Fruit fly (Drosophila melanogaster) Kc167 (cell line): Measurements from ENCODE around the gene CG9664.

Experiments used
- Myc ChIP-seq: fragments of >200 bp; optimal IDR thresholded peaks from 2 replicates; lab custom pipeline; 2017; ENCODE audit warnings: missing external identifiers
- Sin3A ChIP-seq: fragments of >200 bp; optimal IDR thresholded peaks from 2 replicates; lab custom pipeline; 2018; ENCODE audit warnings: missing external identifiers
- h ChIP-seq: fragments of >200 bp; optimal IDR thresholded peaks from 3 replicates; lab custom pipeline; 2018; ENCODE audit warnings: missing external identifiers
- insv ChIP-seq: fragments of >200 bp; optimal IDR thresholded peaks from 3 replicates; lab custom pipeline; 2018; ENCODE audit warnings: missing external identifiers
- psq ChIP-seq: fragments of >200 bp; optimal IDR thresholded peaks from 2 replicates; lab custom pipeline; 2017; ENCODE audit warnings: missing external identifiers
- ttk ChIP-seq: sonication (Bioruptor generic); optimal IDR thresholded peaks from 2 replicates; lab custom pipeline; 2017; ENCODE audit warnings: missing external identifiers

The CG9664 gene

dm6 chr2L:3294572-3294971 lies at the start of gene CG9664:
Gene CG9664 (minus strand): TSS chr2L:3294706.
- TF ChIP-seq Myc: no peak
- no peak for TF ChIP-seq psq (lab: Kevin White, UChicago)
- no peak for TF ChIP-seq insv
- no peak for TF ChIP-seq h
- no peak for TF ChIP-seq Sin3A (lab: Kevin White, UChicago)
- no peak for TF ChIP-seq ttk

DNA sequence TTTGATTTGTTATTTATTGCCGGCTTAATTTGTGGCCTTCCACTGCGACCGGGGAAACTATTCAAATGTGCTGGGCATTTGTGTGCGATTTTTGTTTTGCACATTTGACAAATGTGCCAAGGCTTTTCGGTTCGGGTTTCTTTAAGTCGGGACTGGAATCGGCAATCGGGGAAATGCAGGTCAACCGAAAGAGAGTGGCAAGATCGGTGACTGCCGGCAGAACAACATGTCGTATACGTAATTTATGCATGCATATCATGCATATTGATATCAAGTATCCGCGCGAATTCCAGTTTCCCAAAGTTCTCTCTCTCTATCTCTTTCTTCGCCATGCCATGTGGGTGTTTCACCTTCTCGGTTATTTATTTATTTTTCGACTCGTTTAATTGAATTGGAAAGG lies 47.9 kb upstream of the CG9664 start:
- TF ChIP-seq Sin3A (lab: Kevin White, UChicago): no peak
- no peak for TF ChIP-seq psq (lab: Kevin White, UChicago)
- TF ChIP-seq ttk: no peak
- no peak for TF ChIP-seq Myc
- TF ChIP-seq h: no peak
- no peak for TF ChIP-seq insv

- no peak for TF ChIP-seq Sin3A (lab: Kevin White, UChicago)
- no peak for TF ChIP-seq insv
- TF ChIP-seq psq (lab: Kevin White, UChicago): no peak
- no peak for TF ChIP-seq ttk
- TF ChIP-seq Myc: no peak
- no peak for TF ChIP-seq h
Observed at dm6 chr2L:3341231-3341935, 46.9 kb upstream of the CG9664 start.

DNA sequence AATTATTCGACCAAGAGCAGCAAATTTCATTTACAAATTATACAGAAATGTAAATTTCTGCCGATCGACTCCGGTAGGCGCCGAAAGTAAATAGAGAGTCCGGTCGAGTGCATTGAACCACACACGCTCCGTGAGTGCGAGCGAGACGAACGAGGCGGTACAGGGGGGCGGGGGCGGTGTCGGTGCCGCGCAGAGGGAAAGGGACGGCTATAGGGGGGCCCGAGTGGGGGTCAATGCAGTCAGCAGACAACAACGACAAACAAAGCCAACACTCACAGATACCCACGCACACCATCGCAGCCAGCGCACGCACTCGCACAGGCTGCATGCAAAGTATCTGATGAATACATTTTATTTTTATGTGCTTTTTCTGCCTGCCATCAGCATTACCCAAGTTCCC lies 44.9 kb upstream of the CG9664 start:
- no peak for TF ChIP-seq psq (lab: Kevin White, UChicago)
- no peak for TF ChIP-seq Myc
- no peak for TF ChIP-seq Sin3A (lab: Kevin White, UChicago)
- TF ChIP-seq h: no peak
- TF ChIP-seq insv: no peak
- no peak for TF ChIP-seq ttk

DNA sequence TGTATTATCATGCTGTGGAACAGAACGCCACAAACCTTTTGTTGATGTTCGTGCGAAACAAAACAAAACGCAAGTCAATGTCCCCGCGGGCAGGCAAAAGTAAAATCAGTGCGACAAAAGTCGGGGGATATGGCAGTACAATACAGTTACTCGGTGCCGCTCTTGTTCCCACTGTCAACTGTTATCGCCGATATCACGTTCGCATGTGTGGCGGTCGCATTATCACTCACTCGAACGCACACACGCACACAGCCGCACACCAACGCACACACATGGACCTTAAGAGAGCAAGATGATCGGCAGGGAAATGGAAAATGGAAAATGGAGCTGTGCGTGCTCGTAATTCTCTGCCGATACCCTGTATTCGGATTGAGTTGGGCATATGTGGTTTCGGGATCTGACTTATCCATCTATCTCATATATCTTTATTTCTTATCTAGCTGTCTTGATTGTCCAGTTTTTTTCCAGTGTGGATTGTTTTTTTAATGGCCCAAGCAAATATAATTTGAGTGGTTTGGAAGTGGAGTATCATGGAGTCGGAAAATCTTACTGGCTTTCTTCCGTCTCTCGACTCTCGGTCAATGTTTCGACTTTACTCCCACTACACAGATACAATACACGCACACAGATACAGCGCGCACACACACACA lies 44.2 kb upstream of the CG9664 start:
- TF ChIP-seq psq (lab: Kevin White, UChicago) (no peak), ttk (no peak), Sin3A (lab: Kevin White, UChicago) (no peak), insv (no peak), Myc (no peak), h (no peak)

DNA sequence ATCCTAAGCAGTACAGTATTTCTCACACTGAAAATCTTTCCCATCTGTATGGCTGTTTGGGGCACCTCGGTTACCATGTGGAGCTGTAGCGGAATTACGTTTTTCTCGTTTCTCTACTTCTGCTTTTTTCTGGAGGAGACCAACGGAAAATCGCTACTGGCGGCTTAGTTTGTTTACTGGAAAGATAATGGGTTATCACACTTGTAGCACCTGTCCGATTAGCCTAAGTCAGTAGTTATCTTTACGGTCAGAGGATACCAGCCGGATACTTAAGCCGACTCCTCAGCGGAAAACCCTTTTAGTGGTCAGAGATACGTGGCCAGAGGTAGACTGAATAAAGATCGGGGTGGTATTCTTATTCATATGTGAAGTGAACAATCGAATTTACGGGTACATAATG lies 38.0 kb upstream of the CG9664 start, which contains the start of gene CG15408:
Gene CG15408, plus strand, starts transcription at position 301 of the 400 bp plus-strand sequence.
- no peak for TF ChIP-seq Sin3A (lab: Kevin White, UChicago)
- no peak for TF ChIP-seq Myc
- no peak for TF ChIP-seq ttk
- no peak for TF ChIP-seq h
- no peak for TF ChIP-seq psq (lab: Kevin White, UChicago)
- TF ChIP-seq insv: no peak

DNA sequence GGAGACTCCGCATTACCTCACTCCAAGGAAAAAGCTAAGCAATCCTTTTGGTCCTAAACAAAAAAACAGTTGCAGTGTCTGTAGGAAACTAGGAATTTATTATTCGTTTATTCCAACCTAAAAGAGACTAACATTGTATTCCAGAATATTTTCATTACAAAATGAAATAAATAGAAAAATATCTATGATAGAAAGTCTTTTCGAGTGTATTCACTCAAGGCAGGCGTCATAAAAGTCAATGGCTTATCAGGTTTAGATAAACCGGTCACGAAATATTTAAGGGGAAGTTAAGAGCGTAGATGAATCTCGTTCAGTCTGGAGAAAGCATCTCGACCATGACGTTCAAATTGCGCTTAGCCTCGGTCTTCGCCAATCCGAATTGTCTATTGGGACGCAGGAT lies 36.1 kb upstream of the CG9664 start, which contains the start of gene CG3285:
Gene CG3285, plus strand, starts transcription at position 301 of the 400 bp plus-strand sequence.
- TF ChIP-seq Myc (no peak), insv (no peak), Sin3A (lab: Kevin White, UChicago) (no peak), psq (lab: Kevin White, UChicago) (no peak), h (no peak), ttk (no peak)

DNA sequence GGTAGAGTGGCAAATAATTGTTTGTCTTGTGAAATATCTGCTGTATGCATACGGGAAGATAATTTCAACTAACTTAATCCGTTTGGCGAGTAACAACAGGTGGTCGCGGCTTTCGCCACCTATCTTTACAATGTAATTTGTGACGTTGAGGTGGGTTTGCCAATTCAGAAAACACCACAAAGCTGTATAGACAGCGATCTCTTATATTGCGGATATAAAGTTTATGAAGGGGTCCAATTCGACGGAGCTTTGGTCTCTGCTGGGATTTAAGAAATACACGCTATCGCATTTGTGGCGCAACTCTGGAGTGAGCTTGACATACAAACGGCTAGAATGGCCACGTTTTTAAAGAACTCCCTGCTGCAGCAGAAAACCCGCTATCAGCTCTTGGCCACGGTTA lies 33.1 kb upstream of the CG9664 start, which contains the start of gene CG33282:
Gene CG33282, plus strand, starts transcription at position 301 of the 400 bp plus-strand sequence.
- TF ChIP-seq psq (lab: Kevin White, UChicago): no peak
- TF ChIP-seq insv: no peak
- TF ChIP-seq h: no peak
- TF ChIP-seq Sin3A (lab: Kevin White, UChicago): no peak
- TF ChIP-seq ttk: no peak
- TF ChIP-seq Myc: no peak

DNA sequence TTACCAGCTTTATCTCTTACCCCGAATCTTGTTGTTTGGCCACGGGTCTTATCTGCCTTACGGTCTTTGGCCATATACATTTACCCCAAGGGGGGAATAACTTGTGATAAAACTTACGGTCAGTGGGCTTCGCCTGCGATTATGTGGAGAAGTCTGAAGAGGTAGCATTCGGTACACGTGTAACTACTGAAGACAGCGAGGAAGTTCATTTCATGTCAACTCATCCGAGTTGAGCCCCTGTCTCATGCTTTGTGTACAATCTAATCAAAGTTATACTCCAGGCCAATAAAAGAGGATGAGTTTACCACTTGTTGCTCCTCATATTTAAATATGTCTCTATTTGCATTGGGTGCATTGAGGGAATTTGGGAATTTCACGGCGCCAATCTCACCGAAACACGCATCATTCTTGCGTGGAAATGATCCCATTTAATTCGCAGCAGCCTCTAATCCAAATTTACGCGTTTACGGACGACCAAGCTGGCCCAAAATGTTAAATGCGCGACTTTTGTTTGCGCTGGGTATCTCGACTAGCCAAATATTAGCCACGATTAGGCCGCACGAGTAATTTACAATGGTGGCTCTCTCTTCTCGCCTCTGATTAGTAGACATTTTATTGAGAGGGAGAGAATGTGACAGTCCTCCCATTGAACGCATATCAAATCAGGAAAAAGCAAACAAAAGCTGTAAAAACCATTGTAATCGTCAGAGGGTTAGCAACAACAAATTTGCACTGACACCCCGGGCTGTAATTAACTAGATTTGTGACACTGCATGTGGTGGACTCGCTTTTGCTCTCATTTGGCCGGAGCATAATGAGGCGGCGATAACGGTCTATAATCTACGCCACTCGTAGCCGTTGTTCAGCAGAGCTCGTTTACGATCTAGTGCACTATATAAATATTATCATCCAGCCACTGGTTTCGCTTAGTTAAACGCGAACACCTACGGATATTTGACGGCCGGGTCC lies 29.1 kb upstream of the CG9664 start, which contains the start of gene CG33281:
Gene CG33281, plus strand, starts transcription at position 919 of the 969 bp plus-strand sequence.
- TF ChIP-seq ttk (no peak), psq (lab: Kevin White, UChicago) (no peak), h (no peak), insv (no peak), Sin3A (lab: Kevin White, UChicago) (no peak), Myc (no peak)

DNA sequence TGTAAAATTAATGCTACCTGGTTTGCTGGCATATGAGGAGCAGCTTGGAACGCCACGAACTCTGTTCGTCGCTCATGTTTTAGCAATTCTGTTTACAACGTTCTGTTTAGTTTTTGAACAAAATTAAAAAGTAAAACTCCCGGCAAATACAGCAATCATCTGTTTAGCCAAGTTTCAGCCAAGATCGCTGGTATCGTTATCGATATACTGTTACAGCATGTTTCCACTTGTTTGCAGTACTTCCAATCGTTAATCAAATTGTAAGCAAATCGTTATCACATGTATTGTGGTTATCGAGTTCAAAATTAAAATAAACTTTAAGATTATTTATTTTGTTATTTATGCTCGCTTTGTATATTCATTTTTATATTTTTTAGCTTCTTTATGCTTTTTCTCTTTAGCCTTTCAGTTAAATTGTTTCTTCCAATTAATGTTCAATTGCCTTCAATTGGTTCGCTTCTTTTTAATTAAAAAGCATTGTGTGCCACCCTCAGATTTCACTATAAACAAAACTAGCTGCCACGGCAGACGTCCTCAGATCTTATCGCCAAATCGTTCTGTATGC lies 25.3 kb upstream of the CG9664 start, which contains the start of the genes Fign and CG8837:
Gene Fign, minus strand, starts transcription at position 142 of the 565 bp plus-strand sequence.
Gene CG8837, plus strand, starts transcription at position 515 of the 565 bp plus-strand sequence.
- TF ChIP-seq ttk: no peak
- TF ChIP-seq Myc: no peak
- no peak for TF ChIP-seq psq (lab: Kevin White, UChicago)
- no peak for TF ChIP-seq Sin3A (lab: Kevin White, UChicago)

DNA sequence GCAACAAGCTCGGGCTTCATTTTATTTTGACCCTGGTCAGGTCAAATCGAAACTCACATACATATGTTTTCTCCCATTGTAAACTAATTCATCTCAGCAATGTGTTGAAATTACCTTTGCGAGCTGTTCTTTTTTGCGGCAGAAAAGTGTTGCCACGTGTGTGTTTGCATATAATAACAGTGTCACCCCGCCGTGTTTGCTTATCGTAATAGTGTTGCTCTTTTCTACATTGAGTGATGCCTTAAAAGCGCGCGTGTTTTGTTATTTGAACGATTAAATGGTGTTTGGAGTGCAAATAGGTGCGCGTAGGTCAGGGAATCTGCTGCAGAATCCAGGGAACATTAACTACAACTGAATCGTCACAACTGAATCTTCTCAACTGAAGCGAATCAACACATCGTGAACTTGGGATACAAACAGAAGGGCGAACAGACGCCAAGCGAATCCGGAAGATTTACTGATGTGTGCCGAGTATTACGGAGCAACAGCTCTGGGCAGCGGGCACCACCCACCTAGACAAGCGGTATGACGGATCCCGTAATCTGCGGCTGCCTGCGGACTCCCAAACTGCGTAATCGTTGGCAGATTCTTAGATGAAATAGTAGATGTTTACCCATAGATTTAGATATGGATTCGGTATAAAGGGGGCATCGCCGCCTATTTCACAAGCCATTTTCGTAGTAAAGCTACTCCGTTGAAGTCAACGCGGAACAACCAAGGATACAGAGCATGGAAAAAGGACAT lies 14.2 kb upstream of the CG9664 start, which contains the start of gene CG15406:
Gene CG15406, plus strand, starts transcription at position 694 of the 744 bp plus-strand sequence.
- no peak for TF ChIP-seq psq (lab: Kevin White, UChicago)
- no peak for TF ChIP-seq Sin3A (lab: Kevin White, UChicago)
- TF ChIP-seq insv: no peak
- no peak for TF ChIP-seq h
- TF ChIP-seq ttk: no peak
- TF ChIP-seq Myc: no peak
